Worm (Caenorhabditis elegans) whole organism, late embryonic: ENCODE results near the gene fbxb-105.

Source experiments
- C08G9.2 ChIP-seq: sonication (generic microtip); optimal IDR thresholded peaks from 2 replicates; lab custom pipeline; 2016; ENCODE audit warnings: mild to moderate bottlenecking, missing genetic modification characterization, moderate library complexity, missing compliant biosample characterization
- F13H6.1 ChIP-seq: sonication (generic microtip); optimal IDR thresholded peaks from 2 replicates; lab custom pipeline; 2016; ENCODE audit warnings: missing genetic modification characterization, missing compliant biosample characterization
- K09A11.1 ChIP-seq: sonication (generic microtip); optimal IDR thresholded peaks from 2 replicates; lab custom pipeline; 2017; ENCODE audit warnings: antibody characterized with exemption, mild to moderate bottlenecking, missing genetic modification characterization, missing compliant biosample characterization; ENCODE audit not compliant: insufficient read depth
- ceh-14 ChIP-seq: sonication (generic microtip); optimal IDR thresholded peaks from 2 replicates; lab custom pipeline; 2016; ENCODE audit warnings: missing genotype, missing genetic modification characterization, missing compliant biosample characterization
- ceh-18 ChIP-seq: sonication (generic microtip); optimal IDR thresholded peaks from 2 replicates; lab custom pipeline; 2016; ENCODE audit warnings: missing genetic modification characterization, missing compliant biosample characterization
- ceh-2 ChIP-seq: sonication (generic microtip); optimal IDR thresholded peaks from 2 replicates; lab custom pipeline; 2016; ENCODE audit warnings: missing genotype, missing genetic modification characterization, missing compliant biosample characterization
- ceh-22 ChIP-seq: sonication (generic microtip); optimal IDR thresholded peaks from 2 replicates; lab custom pipeline; 2017; ENCODE audit warnings: missing biosample characterization, missing genetic modification characterization
- ceh-24 ChIP-seq: sonication (generic microtip); optimal IDR thresholded peaks from 2 replicates; lab custom pipeline; 2016; ENCODE audit warnings: mild to moderate bottlenecking, missing genetic modification characterization, missing compliant biosample characterization
- ceh-30 ChIP-seq: fragments of 150-350 bp; optimal IDR thresholded peaks from 2 replicates; lab custom pipeline; 2014; ENCODE audit warnings: missing biosample characterization, missing genetic modification characterization
- ceh-31 ChIP-seq: sonication (generic microtip); optimal IDR thresholded peaks from 2 replicates; lab custom pipeline; 2016; ENCODE audit warnings: missing genetic modification characterization, missing compliant biosample characterization
- ceh-34 ChIP-seq: sonication (generic microtip); optimal IDR thresholded peaks from 2 replicates; lab custom pipeline; 2016; ENCODE audit warnings: mild to moderate bottlenecking, missing genetic modification characterization, missing compliant biosample characterization
- ceh-48 ChIP-seq: sonication (generic microtip); optimal IDR thresholded peaks from 2 replicates; lab custom pipeline; 2016; ENCODE audit warnings: missing genetic modification characterization, inconsistent platforms, missing compliant biosample characterization
- ceh-9 ChIP-seq: sonication (generic microtip); optimal IDR thresholded peaks from 2 replicates; lab custom pipeline; 2016; ENCODE audit warnings: mild to moderate bottlenecking, missing genetic modification characterization, inconsistent platforms, missing compliant biosample characterization
- che-1 ChIP-seq: sonication (generic microtip); optimal IDR thresholded peaks from 2 replicates; lab custom pipeline; 2016; ENCODE audit warnings: mild to moderate bottlenecking, missing genetic modification characterization, missing compliant biosample characterization
- elt-4 ChIP-seq: sonication (generic microtip); optimal IDR thresholded peaks from 2 replicates; lab custom pipeline; 2016; ENCODE audit warnings: missing genetic modification characterization, missing compliant biosample characterization
- ets-4 ChIP-seq: sonication (generic microtip); optimal IDR thresholded peaks from 2 replicates; lab custom pipeline; 2016; ENCODE audit warnings: missing genetic modification characterization, missing compliant biosample characterization
- eyg-1 ChIP-seq: sonication (generic microtip); optimal IDR thresholded peaks from 2 replicates; lab custom pipeline; 2016; ENCODE audit warnings: missing genotype, missing genetic modification characterization, missing compliant biosample characterization
- fax-1 ChIP-seq: sonication (generic microtip); optimal IDR thresholded peaks from 2 replicates; lab custom pipeline; 2016; ENCODE audit warnings: missing genotype, missing genetic modification characterization, missing compliant biosample characterization
- fkh-10 ChIP-seq: fragments of 150-350 bp; optimal IDR thresholded peaks from 2 replicates; lab custom pipeline; 2014; ENCODE audit warnings: missing biosample characterization, missing genetic modification reagents, missing genetic modification characterization
- lim-6 ChIP-seq: sonication (generic microtip); optimal IDR thresholded peaks from 2 replicates; lab custom pipeline; 2016; ENCODE audit warnings: missing genetic modification characterization, missing compliant biosample characterization
- madf-2 ChIP-seq: sonication (generic microtip); optimal IDR thresholded peaks from 2 replicates; lab custom pipeline; 2017; ENCODE audit warnings: missing genetic modification characterization, missing compliant biosample characterization
- mec-3 ChIP-seq: sonication (generic microtip); optimal IDR thresholded peaks from 2 replicates; lab custom pipeline; 2016; ENCODE audit warnings: borderline replicate concordance, missing genetic modification characterization, missing compliant biosample characterization
- nfya-1 ChIP-seq: sonication (generic microtip); optimal IDR thresholded peaks from 2 replicates; lab custom pipeline; 2017; ENCODE audit warnings: missing genetic modification characterization, mild to moderate bottlenecking, missing compliant biosample characterization, antibody characterized with exemption, moderate library complexity
- nhr-232 ChIP-seq: sonication (generic microtip); optimal IDR thresholded peaks from 2 replicates; lab custom pipeline; 2016; ENCODE audit warnings: missing genetic modification characterization, missing compliant biosample characterization
- npax-4 ChIP-seq: sonication (generic microtip); optimal IDR thresholded peaks from 2 replicates; lab custom pipeline; 2016; ENCODE audit warnings: missing genetic modification characterization, missing compliant biosample characterization
- odd-2 ChIP-seq: sonication (generic microtip); optimal IDR thresholded peaks from 2 replicates; lab custom pipeline; 2017; ENCODE audit warnings: antibody characterized with exemption, mild to moderate bottlenecking, missing genetic modification characterization, missing compliant biosample characterization
- pax-1 ChIP-seq: fragments of 150-350 bp; optimal IDR thresholded peaks from 2 replicates; lab custom pipeline; 2014; ENCODE audit warnings: missing biosample characterization, missing genetic modification characterization
- pros-1 ChIP-seq: fragments of 150-350 bp; optimal IDR thresholded peaks from 2 replicates; lab custom pipeline; 2014; ENCODE audit warnings: missing biosample characterization, missing genetic modification reagents, missing genetic modification characterization
- ref-2 ChIP-seq: sonication (generic microtip); optimal IDR thresholded peaks from 2 replicates; lab custom pipeline; 2016; ENCODE audit warnings: missing genetic modification characterization, missing compliant biosample characterization
- rnt-1 ChIP-seq: sonication (generic microtip); optimal IDR thresholded peaks from 2 replicates; lab custom pipeline; 2016; ENCODE audit warnings: missing genetic modification characterization, missing compliant biosample characterization
- tbx-2 ChIP-seq: sonication (generic microtip); optimal IDR thresholded peaks from 2 replicates; lab custom pipeline; 2016; ENCODE audit warnings: missing genetic modification characterization, missing compliant biosample characterization
- tbx-7 ChIP-seq: sonication (generic microtip); optimal IDR thresholded peaks from 2 replicates; lab custom pipeline; 2016; ENCODE audit warnings: missing genotype, missing genetic modification characterization, missing compliant biosample characterization
- ttx-3 ChIP-seq: sonication (generic microtip); optimal IDR thresholded peaks from 2 replicates; lab custom pipeline; 2016; ENCODE audit warnings: missing genetic modification reagents, missing genetic modification characterization, missing compliant biosample characterization
- unc-42 ChIP-seq: sonication (generic microtip); optimal IDR thresholded peaks from 2 replicates; lab custom pipeline; 2016; ENCODE audit warnings: missing genotype, missing genetic modification characterization, missing compliant biosample characterization
- unc-55 ChIP-seq: sonication (generic microtip); optimal IDR thresholded peaks from 2 replicates; lab custom pipeline; 2017; ENCODE audit warnings: missing biosample characterization, missing genetic modification reagents, missing genetic modification characterization
- zip-5 ChIP-seq: sonication (generic microtip); optimal IDR thresholded peaks from 2 replicates; lab custom pipeline; 2016; ENCODE audit warnings: missing genetic modification characterization, missing compliant biosample characterization
- ztf-16 ChIP-seq: sonication (generic microtip); optimal IDR thresholded peaks from 2 replicates; lab custom pipeline; 2017; ENCODE audit warnings: missing genetic modification characterization, missing compliant biosample characterization

Gene fbxb-105

ce11 chrII:2754595-2754994 lies 16.1 kb downstream of the fbxb-105 start:
- TF ChIP-seq ceh-22 (tag; lab: Kevin White, UChicago) (no peak), elt-4 (peak; percentile 29)

ce11 chrII:2752999-2753398 lies 17.7 kb downstream of the fbxb-105 start, which contains the start of gene F29A7.3:
Gene F29A7.3, plus strand, starts transcription at chrII:2753299.
- TF ChIP-seq ttx-3 (tag; lab: Kevin White, UChicago) (no peak), ceh-48 (peak; percentile 8)

ce11 chrII:2752536-2752935 lies 18.2 kb downstream of the fbxb-105 start, which contains the start of gene F29A7.6:
Gene F29A7.6, minus strand, starts transcription at chrII:2752611.
- TF ChIP-seq ceh-24 (tag; lab: Kevin White, UChicago) (no peak), nfya-1 (tag; lab: Kevin White, UChicago) (peak; percentile 24), tbx-7 (tag; lab: Kevin White, UChicago) (peak; percentile 68), fax-1 (peak; percentile 32), ets-4 (tag; lab: Kevin White, UChicago) (peak; percentile 68), zip-5 (tag; lab: Kevin White, UChicago) (peak; percentile 51), ceh-14 (peak; percentile 69), madf-2 (no peak), F13H6.1 (tag; lab: Kevin White, UChicago) (peak; percentile 2), tbx-2 (tag; lab: Kevin White, UChicago) (peak; percentile 77), ceh-30 (tag; lab: Kevin White, UChicago) (peak; percentile 16), lim-6 (peak; percentile 17), ceh-34 (tag; lab: Kevin White, UChicago) (peak; percentile 43), eyg-1 (tag; lab: Kevin White, UChicago) (peak; percentile 4), ceh-2 (tag; lab: Kevin White, UChicago) (peak; percentile 75), C08G9.2 (tag; lab: Kevin White, UChicago) (peak; percentile 81), unc-55 (GFP tag; lab: Kevin White, UChicago) (no peak), ceh-31 (tag; lab: Kevin White, UChicago) (peak; percentile 85), che-1 (tag; lab: Kevin White, UChicago) (peak; percentile 2), rnt-1 (no peak), npax-4 (no peak), unc-42 (tag; lab: Kevin White, UChicago) (peak; percentile 81), ceh-48 (no peak)
- TF ChIP-seq, all 69 proteins: peak for 17

ce11 chrII:2751278-2751677 lies 19.4 kb downstream of the fbxb-105 start:
- TF ChIP-seq pax-1 (tag; lab: Kevin White, UChicago) (no peak), ref-2 (tag; lab: Kevin White, UChicago) (no peak), mec-3 (tag; lab: Kevin White, UChicago) (no peak), fkh-10 (GFP tag; lab: Kevin White, UChicago) (no peak), K09A11.1 (no peak), C08G9.2 (tag; lab: Kevin White, UChicago) (no peak), che-1 (tag; lab: Kevin White, UChicago) (no peak), unc-42 (tag; lab: Kevin White, UChicago) (no peak), ceh-9 (tag; lab: Kevin White, UChicago) (no peak), pros-1 (tag; lab: Kevin White, UChicago) (no peak), nhr-232 (tag; lab: Kevin White, UChicago) (no peak), odd-2 (no peak), eyg-1 (tag; lab: Kevin White, UChicago) (no peak), ztf-16 (no peak), zip-5 (tag; lab: Kevin White, UChicago) (no peak), ceh-18 (tag; lab: Kevin White, UChicago) (no peak)
